Fruit fly (Drosophila melanogaster) whole organism, prepupa: ENCODE data around the gene IntS11.

Experiments used
- Blimp-1 ChIP-seq: fragments of 200-800 bp; sonication (Bioruptor generic); optimal IDR thresholded peaks from 3 replicates; lab custom pipeline; 2017; ENCODE audit warnings: missing biosample characterization, missing genetic modification characterization, mild to moderate bottlenecking, moderate library complexity, missing genetic modification reagents
- CG10631 ChIP-seq: fragments of 200-800 bp; sonication (Bioruptor generic); optimal IDR thresholded peaks from 2 replicates; lab custom pipeline; 2016; ENCODE audit warnings: missing biosample characterization, missing genetic modification characterization
- CG10669 ChIP-seq: fragments of 200-800 bp; sonication (Bioruptor generic); optimal IDR thresholded peaks from 3 replicates; lab custom pipeline; 2018; ENCODE audit warnings: missing biosample characterization, mild to moderate bottlenecking, missing genetic modification characterization, moderate library complexity
- CG11762 ChIP-seq: fragments of 200-800 bp; sonication (Bioruptor generic); optimal IDR thresholded peaks from 3 replicates; lab custom pipeline; 2016; ENCODE audit warnings: missing biosample characterization, missing genetic modification characterization; ENCODE audit not compliant: insufficient read depth
- CG11902 ChIP-seq: fragments of 200-800 bp; sonication (Bioruptor generic); optimal IDR thresholded peaks from 3 replicates; lab custom pipeline; 2016; ENCODE audit warnings: missing biosample characterization, missing genetic modification characterization
- CG15336 ChIP-seq: fragments of 200-800 bp; sonication (Bioruptor generic); IDR thresholded peaks from 2 replicates; pipeline ENCODE4 v1.3.6; 2022; ENCODE audit warnings: missing biosample characterization, missing genetic modification characterization
- CG1621 ChIP-seq: fragments of 200-800 bp; sonication (Bioruptor generic); optimal IDR thresholded peaks from 3 replicates; lab custom pipeline; 2018; ENCODE audit warnings: missing biosample characterization, mild to moderate bottlenecking, missing genetic modification characterization
- CG16779 ChIP-seq: fragments of 200-800 bp; sonication (Bioruptor generic); optimal IDR thresholded peaks from 3 replicates; lab custom pipeline; 2017; ENCODE audit warnings: missing biosample characterization, mild to moderate bottlenecking, missing genetic modification characterization
- CG3032 ChIP-seq: fragments of 200-800 bp; optimal IDR thresholded peaks from 2 replicates; lab custom pipeline; 2019; ENCODE audit warnings: missing biosample characterization, mild to moderate bottlenecking, missing genetic modification characterization, moderate library complexity
- CG31627 ChIP-seq: fragments of 200-800 bp; sonication (Bioruptor generic); optimal IDR thresholded peaks from 3 replicates; lab custom pipeline; 2016; ENCODE audit warnings: missing biosample characterization, missing genetic modification characterization
- CG32006 ChIP-seq: fragments of 200-800 bp; sonication (Bioruptor generic); optimal IDR thresholded peaks from 3 replicates; lab custom pipeline; 2017; ENCODE audit warnings: missing biosample characterization, mild to moderate bottlenecking, missing genetic modification characterization
- CG34406 ChIP-seq: fragments of 200-800 bp; sonication (Bioruptor generic); optimal IDR thresholded peaks from 3 replicates; lab custom pipeline; 2016; ENCODE audit warnings: missing biosample characterization, missing genetic modification characterization
- CG3919 ChIP-seq: fragments of 200-800 bp; sonication (Bioruptor generic); optimal IDR thresholded peaks from 3 replicates; lab custom pipeline; 2016; ENCODE audit warnings: missing biosample characterization, missing genetic modification characterization
- CG4318 ChIP-seq: fragments of 200-800 bp; sonication (Bioruptor generic); optimal IDR thresholded peaks from 3 replicates; lab custom pipeline; 2017; ENCODE audit warnings: missing biosample characterization, mild to moderate bottlenecking, missing genetic modification characterization
- CG6163 ChIP-seq: fragments of 200-800 bp; sonication (Bioruptor generic); IDR thresholded peaks from 3 replicates; pipeline ENCODE4 v1.3.6; 2022; ENCODE audit warnings: missing biosample characterization, missing genetic modification characterization
- CG6792 ChIP-seq: fragments of 200-800 bp; sonication (Bioruptor generic); optimal IDR thresholded peaks from 3 replicates; lab custom pipeline; 2016; ENCODE audit warnings: missing biosample characterization, missing genetic modification characterization
- CG6808 ChIP-seq: fragments of 200-800 bp; sonication (Bioruptor generic); optimal IDR thresholded peaks from 3 replicates; lab custom pipeline; 2017; ENCODE audit warnings: missing biosample characterization, missing genetic modification characterization, mild to moderate bottlenecking, moderate library complexity, missing genetic modification reagents
- CG6854 ChIP-seq: fragments of 200-800 bp; sonication (Bioruptor generic); optimal IDR thresholded peaks from 2 replicates; lab custom pipeline; 2017; ENCODE audit warnings: missing biosample characterization, mild to moderate bottlenecking, missing genetic modification characterization
- CG7368 ChIP-seq: fragments of 200-800 bp; sonication (Bioruptor generic); optimal IDR thresholded peaks from 3 replicates; lab custom pipeline; 2016; ENCODE audit warnings: missing biosample characterization, missing genetic modification characterization
- CG8119 ChIP-seq: fragments of 200-800 bp; sonication (Bioruptor generic); IDR thresholded peaks from 3 replicates; pipeline ENCODE4 v1.3.6; 2022; ENCODE audit warnings: missing biosample characterization, missing genetic modification characterization
- CG8319 ChIP-seq: fragments of 200-800 bp; sonication (Bioruptor generic); optimal IDR thresholded peaks from 3 replicates; lab custom pipeline; 2016; ENCODE audit warnings: missing biosample characterization, missing genetic modification characterization
- CG8632 ChIP-seq: fragments of 200-800 bp; sonication (Bioruptor generic); optimal IDR thresholded peaks from 3 replicates; lab custom pipeline; 2016; ENCODE audit warnings: missing biosample characterization, missing genetic modification characterization
- CG9139 ChIP-seq: fragments of 200-800 bp; sonication (Bioruptor generic); optimal IDR thresholded peaks from 3 replicates; lab custom pipeline; 2017; ENCODE audit warnings: missing biosample characterization, mild to moderate bottlenecking, missing genetic modification characterization
- Eip78C ChIP-seq: fragments of 200-800 bp; sonication (Bioruptor generic); peaks from one replicate; lab custom pipeline; 2016; ENCODE audit warnings: missing biosample characterization, missing genetic modification characterization
- Eip93F ChIP-seq: fragments of 200-800 bp; sonication (Bioruptor generic); optimal IDR thresholded peaks from 2 replicates; lab custom pipeline; 2016; ENCODE audit warnings: missing biosample characterization, mild to moderate bottlenecking, missing genetic modification characterization
- Ets21C ChIP-seq: fragments of 200-800 bp; sonication (Bioruptor generic); optimal IDR thresholded peaks from 3 replicates; lab custom pipeline; 2016; ENCODE audit warnings: missing biosample characterization, missing genetic modification characterization
- Ets96B ChIP-seq: fragments of 200-800 bp; optimal IDR thresholded peaks from 2 replicates; lab custom pipeline; 2019; ENCODE audit warnings: missing biosample characterization, mild to moderate bottlenecking, missing genetic modification characterization, moderate library complexity
- Gug ChIP-seq: fragments of 200-800 bp; sonication (Bioruptor generic); IDR thresholded peaks from 2 replicates; pipeline ENCODE4 v1.3.6; 2022; ENCODE audit warnings: missing biosample characterization, missing genetic modification characterization
- Hr38 ChIP-seq: sonication (Bioruptor generic); optimal IDR thresholded peaks from 2 replicates; lab custom pipeline; 2016; ENCODE audit warnings: missing biosample characterization, missing genetic modification characterization
- Hr4 ChIP-seq: fragments of 200-800 bp; sonication (Bioruptor generic); optimal IDR thresholded peaks from 3 replicates; lab custom pipeline; 2016; ENCODE audit warnings: missing biosample characterization, missing genetic modification characterization
- Lpt ChIP-seq: fragments of 200-800 bp; sonication (Bioruptor generic); optimal IDR thresholded peaks from 3 replicates; lab custom pipeline; 2016; ENCODE audit warnings: missing biosample characterization, missing genetic modification characterization
- Met ChIP-seq: fragments of 200-800 bp; sonication (Bioruptor generic); optimal IDR thresholded peaks from 3 replicates; lab custom pipeline; 2016; ENCODE audit warnings: missing biosample characterization, missing genetic modification characterization
- OdsH ChIP-seq: fragments of 200-800 bp; sonication (Bioruptor generic); optimal IDR thresholded peaks from 3 replicates; lab custom pipeline; 2016; ENCODE audit warnings: missing biosample characterization, missing genetic modification characterization
- Sox102F ChIP-seq: fragments of 200-800 bp; sonication (Bioruptor generic); optimal IDR thresholded peaks from 2 replicates; lab custom pipeline; 2016; ENCODE audit warnings: missing biosample characterization, mild to moderate bottlenecking, missing genetic modification characterization
- Sox14 ChIP-seq: fragments of 200-800 bp; sonication (Bioruptor generic); optimal IDR thresholded peaks from 3 replicates; lab custom pipeline; 2016; ENCODE audit warnings: missing biosample characterization, missing genetic modification characterization
- Sox15 ChIP-seq: fragments of 200-800 bp; sonication (Bioruptor generic); optimal IDR thresholded peaks from 3 replicates; lab custom pipeline; 2016; ENCODE audit warnings: missing biosample characterization, missing genetic modification characterization
- achi ChIP-seq: fragments of 200-800 bp; sonication (Bioruptor generic); optimal IDR thresholded peaks from 3 replicates; lab custom pipeline; 2016; ENCODE audit warnings: missing biosample characterization, missing genetic modification characterization
- acj6 ChIP-seq: fragments of 200-800 bp; sonication (Bioruptor generic); optimal IDR thresholded peaks from 3 replicates; lab custom pipeline; 2016; ENCODE audit warnings: missing biosample characterization, missing genetic modification characterization
- cyc ChIP-seq: fragments of 200-800 bp; sonication (Bioruptor generic); optimal IDR thresholded peaks from 3 replicates; lab custom pipeline; 2016; ENCODE audit warnings: missing biosample characterization, missing genetic modification characterization
- dac ChIP-seq: fragments of 200-800 bp; sonication (Bioruptor generic); optimal IDR thresholded peaks from 2 replicates; lab custom pipeline; 2017; ENCODE audit warnings: missing biosample characterization, mild to moderate bottlenecking, missing genetic modification characterization
- dsx ChIP-seq: fragments of 200-800 bp; optimal IDR thresholded peaks from 3 replicates; lab custom pipeline; 2019; ENCODE audit warnings: missing biosample characterization, mild to moderate bottlenecking, missing genetic modification characterization, moderate library complexity; ENCODE audit not compliant: poor library complexity, severe bottlenecking
- eg ChIP-seq: fragments of 200-800 bp; sonication (Bioruptor generic); IDR thresholded peaks from 3 replicates; pipeline ENCODE4 v1.3.6; 2022; ENCODE audit warnings: missing biosample characterization, missing genetic modification characterization
- esn ChIP-seq: fragments of 200-800 bp; sonication (Bioruptor generic); optimal IDR thresholded peaks from 2 replicates; lab custom pipeline; 2016; ENCODE audit warnings: missing biosample characterization, mild to moderate bottlenecking, missing genetic modification characterization, moderate library complexity
- fd59A ChIP-seq: fragments of 200-800 bp; sonication (Bioruptor generic); optimal IDR thresholded peaks from 2 replicates; lab custom pipeline; 2017; ENCODE audit warnings: missing biosample characterization, mild to moderate bottlenecking, missing genetic modification characterization, missing genetic modification reagents
- fkh ChIP-seq: fragments of 200-800 bp; sonication (Bioruptor generic); optimal IDR thresholded peaks from 3 replicates; lab custom pipeline; 2017; ENCODE audit warnings: missing biosample characterization, mild to moderate bottlenecking, missing genetic modification characterization, moderate library complexity
- net ChIP-seq: fragments of 200-800 bp; sonication (Bioruptor generic); optimal IDR thresholded peaks from 3 replicates; lab custom pipeline; 2016; ENCODE audit warnings: missing biosample characterization, missing genetic modification characterization
- pdm3 ChIP-seq: fragments of 200-800 bp; sonication (Bioruptor generic); optimal IDR thresholded peaks from 3 replicates; lab custom pipeline; 2016; ENCODE audit warnings: missing biosample characterization, missing genetic modification characterization
- salr ChIP-seq, 2 experiments: fragments of 200-800 bp; sonication (Bioruptor generic); optimal IDR thresholded peaks; 3 replicates each; lab custom pipeline; 2016 to 2018; ENCODE audit warnings: missing biosample characterization in 2 of 2, missing genetic modification characterization in 2 of 2, mild to moderate bottlenecking in 1 of 2
- ss ChIP-seq, 2 experiments: fragments of 200-800 bp; sonication (Bioruptor generic); optimal IDR thresholded peaks; 2 replicates in 1 of 2; 3 replicates in 1 of 2; lab custom pipeline; 2017 to 2018; ENCODE audit warnings: mild to moderate bottlenecking in 2 of 2, missing biosample characterization in 2 of 2, missing genetic modification characterization in 2 of 2, moderate library complexity in 1 of 2
- svp ChIP-seq: fragments of 200-800 bp; sonication (Bioruptor generic); peaks from one replicate; lab custom pipeline; 2016; ENCODE audit warnings: missing biosample characterization, missing genetic modification characterization
- topi ChIP-seq: fragments of 200-800 bp; sonication (Bioruptor generic); optimal IDR thresholded peaks from 3 replicates; lab custom pipeline; 2016; ENCODE audit warnings: missing biosample characterization, missing genetic modification characterization
- vri ChIP-seq: fragments of 200-800 bp; sonication (Bioruptor generic); optimal IDR thresholded peaks from 3 replicates; lab custom pipeline; 2016; ENCODE audit warnings: missing biosample characterization, mild to moderate bottlenecking, missing genetic modification characterization

IntS11 gene

DNA sequence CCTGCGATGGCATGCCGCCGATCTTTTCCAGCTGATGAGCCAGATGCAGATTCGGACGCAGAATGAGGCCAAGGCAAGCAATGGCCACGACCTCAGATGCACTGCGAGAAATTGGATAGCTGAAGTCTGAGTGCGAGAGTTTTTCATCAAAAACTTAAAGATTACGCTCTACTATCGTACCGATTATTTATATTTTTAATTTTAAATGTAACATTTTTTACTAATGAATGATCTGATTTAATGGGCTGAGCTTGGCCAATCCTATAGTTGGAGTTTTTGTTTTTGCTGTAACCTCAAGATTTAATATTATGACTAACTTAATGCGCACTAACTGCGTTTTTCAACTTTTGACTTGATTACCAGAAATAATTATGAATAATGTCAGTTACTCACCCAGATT, 17.2 kb downstream of the IntS11 start:
- peak; percentile 38 for TF ChIP-seq CG6808 (GFP tag; lab: Kevin White, UChicago)
- TF ChIP-seq CG34406 (GFP tag; lab: Kevin White, UChicago): peak; percentile 43
- TF ChIP-seq Hr38 (GFP tag; lab: Kevin White, UChicago): no peak
- TF ChIP-seq CG7368 (GFP tag; lab: Kevin White, UChicago): no peak
- peak; percentile 39 for TF ChIP-seq Ets96B (tag; lab: Kevin White, UChicago)
- TF ChIP-seq CG32006 (GFP tag; lab: Kevin White, UChicago): peak; percentile 55
- no peak for TF ChIP-seq Sox14 (GFP tag; lab: Kevin White, UChicago)
- TF ChIP-seq CG8632 (GFP tag; lab: Kevin White, UChicago): peak; percentile 46
- TF ChIP-seq CG3919 (GFP tag; lab: Kevin White, UChicago): peak; percentile 65
- TF ChIP-seq vri (GFP tag; lab: Kevin White, UChicago): no peak
- no peak for TF ChIP-seq Gug (GFP tag; lab: Robert Waterston, UW)
- TF ChIP-seq eg (GFP tag; lab: Robert Waterston, UW): no peak
- no peak for TF ChIP-seq CG15336 (GFP tag; lab: Robert Waterston, UW)
- peak; percentile 51 for TF ChIP-seq CG8319 (GFP tag; lab: Kevin White, UChicago)
- peak; percentile 56 for TF ChIP-seq CG31627 (GFP tag; lab: Kevin White, UChicago)
- TF ChIP-seq CG4318: peak; percentile 21
- TF ChIP-seq CG6792 (GFP tag; lab: Kevin White, UChicago): peak; percentile 39
- TF ChIP-seq dac (GFP tag; lab: Kevin White, UChicago): no peak
- no peak for TF ChIP-seq Eip93F
- no peak for TF ChIP-seq CG1621 (tag; lab: Kevin White, UChicago)
- no peak for TF ChIP-seq CG9139 (GFP tag; lab: Kevin White, UChicago)
- 0 out of 3 replicates have a peak, but pooled peaks have one; percentile 15 for TF ChIP-seq CG8119 (GFP tag; lab: Robert Waterston, UW)
- peak; percentile 7 for TF ChIP-seq Blimp-1 (GFP tag; lab: Kevin White, UChicago)
- peak; percentile 49 for TF ChIP-seq Sox15
- peak; percentile 75 for TF ChIP-seq Met (GFP tag; lab: Kevin White, UChicago)
- TF ChIP-seq svp (GFP tag; lab: Kevin White, UChicago): peak; percentile 89
- TF ChIP-seq CG10669 (GFP tag; lab: Kevin White, UChicago): peak; percentile 42
- TF ChIP-seq Hr4: peak; percentile 34
- peak in 1 of 2 experiments; percentile 43 for TF ChIP-seq ss (GFP tag; optimal IDR thresholded peaks at IDR 0.05; lab: Kevin White, UChicago)
- TF ChIP-seq pdm3 (GFP tag; lab: Kevin White, UChicago): peak; percentile 38
- peak; percentile 74 for TF ChIP-seq esn (GFP tag; lab: Kevin White, UChicago)
- peak; percentile 37 for TF ChIP-seq Sox102F
- TF ChIP-seq Lpt (GFP tag; lab: Kevin White, UChicago): peak; percentile 17
- TF ChIP-seq CG6163 (GFP tag; lab: Robert Waterston, UW): peak; percentile 62
- TF ChIP-seq dsx: no peak
- no peak for TF ChIP-seq CG6854 (GFP tag; lab: Kevin White, UChicago)
- peak; percentile 8 for TF ChIP-seq CG10631
- peak; percentile 52 for TF ChIP-seq acj6 (GFP tag; lab: Kevin White, UChicago)
- TF ChIP-seq CG11902 (GFP tag; lab: Kevin White, UChicago): peak; percentile 41
- TF ChIP-seq CG3032 (tag; lab: Kevin White, UChicago): peak; percentile 26
- TF ChIP-seq CG16779: no peak
- no peak for TF ChIP-seq fkh (GFP tag; lab: Kevin White, UChicago)
- TF ChIP-seq cyc: peak; percentile 62
- peak; percentile 19 for TF ChIP-seq CG11762 (GFP tag; lab: Kevin White, UChicago)
- peak in 1 of 2 experiments; percentile 36 for TF ChIP-seq salr (GFP tag; optimal IDR thresholded peaks at IDR 0.05; lab: Kevin White, UChicago)
- TF ChIP-seq net (GFP tag; lab: Kevin White, UChicago): peak; percentile 44
- peak; percentile 91 for TF ChIP-seq Eip78C (GFP tag; lab: Kevin White, UChicago)
- peak; percentile 51 for TF ChIP-seq Ets21C (GFP tag; lab: Kevin White, UChicago)
- TF ChIP-seq topi (GFP tag; lab: Kevin White, UChicago): peak; percentile 75
- TF ChIP-seq OdsH (GFP tag; lab: Kevin White, UChicago): peak; percentile 57
- TF ChIP-seq fd59A (GFP tag; lab: Kevin White, UChicago): no peak
- peak; percentile 50 for TF ChIP-seq achi (GFP tag; lab: Kevin White, UChicago)
